Fruit fly (Drosophila melanogaster): ENCODE measurements around the gene Mst57Dc.

Mst57Dc gene

dm6 chr3R:25851224-25851682 is 21.8 kb upstream of the Mst57Dc start, which contains the start of the genes CG14545 and CG5886 (continued):
- no peak for TF ChIP-seq stc (GFP tag; IDR thresholded peaks at IDR 0.05)
- TF ChIP-seq CG7271 (tag; optimal IDR thresholded peaks at IDR 0.05), result no peak
- TF ChIP-seq CG7987 (GFP tag; optimal IDR thresholded peaks at IDR 0.05), result no peak
- TF ChIP-seq sens-2 (GFP tag; IDR thresholded peaks at IDR 0.05), result no peak
- no peak for TF ChIP-seq HmgD (GFP tag; optimal IDR thresholded peaks at IDR 0.05)
- peak; percentile 75 for TF ChIP-seq pzg (GFP tag; optimal IDR thresholded peaks at IDR 0.05)
- no peak for TF ChIP-seq nau (GFP tag; optimal IDR thresholded peaks at IDR 0.05)
- TF ChIP-seq Usf (GFP tag; optimal IDR thresholded peaks at IDR 0.05), result no peak
- no peak for TF ChIP-seq cad (GFP tag; optimal IDR thresholded peaks at IDR 0.05)
- no peak for TF ChIP-seq btn (GFP tag; optimal IDR thresholded peaks at IDR 0.05)
- peak; percentile 47 for TF ChIP-seq CG10267 (tag; optimal IDR thresholded peaks at IDR 0.05)
- TF ChIP-seq CTCF (GFP tag; optimal IDR thresholded peaks at IDR 0.05), result peak; percentile 93
- no peak for TF ChIP-seq D (optimal IDR thresholded peaks at IDR 0.05)
- no peak for TF ChIP-seq D (GFP tag; optimal IDR thresholded peaks at IDR 0.05)
- no peak for TF ChIP-seq cg (GFP tag; optimal IDR thresholded peaks at IDR 0.05)
- no peak for TF ChIP-seq CG12219 (GFP tag; optimal IDR thresholded peaks at IDR 0.05)
- no peak for TF ChIP-seq tup (GFP tag; optimal IDR thresholded peaks at IDR 0.05)
- no peak for TF ChIP-seq CG6791 (GFP tag; IDR thresholded peaks at IDR 0.05; ENCODE audit: partially characterized antibody)
- TF ChIP-seq CG1024 (GFP tag; IDR thresholded peaks at IDR 0.05), result no peak
- TF ChIP-seq Ets65A (GFP tag), result no peak
- TF ChIP-seq Atf3 (GFP tag; optimal IDR thresholded peaks at IDR 0.05), result no peak
- no peak for TF ChIP-seq CG11398 (GFP tag; optimal IDR thresholded peaks at IDR 0.05)
- no peak for TF ChIP-seq Sox100B (GFP tag; optimal IDR thresholded peaks at IDR 0.05)
- no peak for TF ChIP-seq kah (GFP tag; optimal IDR thresholded peaks at IDR 0.05)
- no peak for TF ChIP-seq CG12942 (GFP tag; optimal IDR thresholded peaks at IDR 0.05)
- TF ChIP-seq knrl (GFP tag; IDR thresholded peaks at IDR 0.05; ENCODE audit: partially characterized antibody), result peak; percentile 34; the same call in 1 of the 3 replicates
- no peak for TF ChIP-seq CG13296 (GFP tag; optimal IDR thresholded peaks at IDR 0.05)
- TF ChIP-seq CG9437 (GFP tag; optimal IDR thresholded peaks at IDR 0.05), result no peak
- no peak for TF ChIP-seq CG15696 (tag; optimal IDR thresholded peaks at IDR 0.05)
- no peak for TF ChIP-seq CG12391 (tag; optimal IDR thresholded peaks at IDR 0.05)
- no peak for TF ChIP-seq CG5245 (GFP tag; optimal IDR thresholded peaks at IDR 0.05)
- TF ChIP-seq pnt (GFP tag; optimal IDR thresholded peaks at IDR 0.05), result no peak
- TF ChIP-seq CG2120 (GFP tag; optimal IDR thresholded peaks at IDR 0.05), result peak; percentile 37
- peak; percentile 23 for TF ChIP-seq CG30403 (GFP tag; optimal IDR thresholded peaks at IDR 0.05)
- no peak for TF ChIP-seq gcm (GFP tag; optimal IDR thresholded peaks at IDR 0.05)
- no peak for TF ChIP-seq CG2678 (tag; optimal IDR thresholded peaks at IDR 0.05)
- no peak for TF ChIP-seq CG2202 (tag; optimal IDR thresholded peaks at IDR 0.05)
- no peak for TF ChIP-seq pros (GFP tag; optimal IDR thresholded peaks at IDR 0.05)
- no peak for TF ChIP-seq CG14710 (tag; optimal IDR thresholded peaks at IDR 0.05)
- TF ChIP-seq sc (optimal IDR thresholded peaks at IDR 0.05), result no peak
- TF ChIP-seq sc (GFP tag; optimal IDR thresholded peaks at IDR 0.05), result no peak
- TF ChIP-seq ranshi (GFP tag; IDR thresholded peaks at IDR 0.05), result no peak
- TF ChIP-seq Aef1 (GFP tag; IDR thresholded peaks at IDR 0.05), result no peak
- TF ChIP-seq nerfin-2 (GFP tag; IDR thresholded peaks at IDR 0.05; ENCODE audit: partially characterized antibody), result no peak
- TF ChIP-seq CG18011 (GFP tag; optimal IDR thresholded peaks at IDR 0.05), result no peak
- TF ChIP-seq Dp (GFP tag; optimal IDR thresholded peaks at IDR 0.05), result peak; percentile 80
- TF ChIP-seq CoRest (tag; optimal IDR thresholded peaks at IDR 0.05), result peak; percentile 23
- no peak for TF ChIP-seq Hr39 (optimal IDR thresholded peaks at IDR 0.05)
- TF ChIP-seq Side (GFP tag; optimal IDR thresholded peaks at IDR 0.05), result no peak
- no peak for TF ChIP-seq Deaf1 (tag; optimal IDR thresholded peaks at IDR 0.05)
- TF ChIP-seq unpg (GFP tag; optimal IDR thresholded peaks at IDR 0.05), result no peak
- no peak for TF ChIP-seq Mrtf (GFP tag; IDR thresholded peaks at IDR 0.05)
- TF ChIP-seq slp2 (GFP tag; optimal IDR thresholded peaks at IDR 0.05), result no peak

Measured in whole organism, embryonic.